Worm (Caenorhabditis elegans): Measurements from ENCODE around the gene try-1.
"Not testable (repeated sequence)": the region's sequence is repeated elsewhere in the genome, so short reads cannot be mapped to it uniquely, and the experiment has no call there.

ce11 chrII:4916462-4916861, 32.9 kb downstream of the try-1 start, which contains the start of gene msp-31:
- not testable (repeated sequence) for TF ChIP-seq K09A11.1 (tag; optimal IDR thresholded peaks at IDR 0.05; ENCODE audit: insufficient read depth); ama-1 (optimal IDR thresholded peaks at IDR 0.05); pag-3 (tag; optimal IDR thresholded peaks at IDR 0.05; ENCODE audit: borderline replicate concordance); F13H6.1 (tag; optimal IDR thresholded peaks at IDR 0.05); ceh-14 (tag; optimal IDR thresholded peaks at IDR 0.05); fkh-10 (GFP tag; optimal IDR thresholded peaks at IDR 0.05); sox-4 (tag; optimal IDR thresholded peaks at IDR 0.05); odd-2 (tag; optimal IDR thresholded peaks at IDR 0.05); elt-4 (tag; optimal IDR thresholded peaks at IDR 0.05); nhr-11 (tag; optimal IDR thresholded peaks at IDR 0.05)
